Fruit fly (Drosophila melanogaster) whole organism, prepupa: Measurements from ENCODE around the gene CROT.

Source experiments
- Blimp-1 ChIP-seq: fragments of 200-800 bp; sonication (Bioruptor generic); optimal IDR thresholded peaks from 3 replicates; lab custom pipeline; 2017; ENCODE audit warnings: missing biosample characterization, missing genetic modification characterization, mild to moderate bottlenecking, moderate library complexity, missing genetic modification reagents
- CG10669 ChIP-seq: fragments of 200-800 bp; sonication (Bioruptor generic); optimal IDR thresholded peaks from 3 replicates; lab custom pipeline; 2018; ENCODE audit warnings: missing biosample characterization, mild to moderate bottlenecking, missing genetic modification characterization, moderate library complexity
- CG11762 ChIP-seq: fragments of 200-800 bp; sonication (Bioruptor generic); optimal IDR thresholded peaks from 3 replicates; lab custom pipeline; 2016; ENCODE audit warnings: missing biosample characterization, missing genetic modification characterization; ENCODE audit not compliant: insufficient read depth
- CG15336 ChIP-seq: fragments of 200-800 bp; sonication (Bioruptor generic); IDR thresholded peaks from 2 replicates; pipeline ENCODE4 v1.3.6; 2022; ENCODE audit warnings: missing biosample characterization, missing genetic modification characterization
- CG1621 ChIP-seq: fragments of 200-800 bp; sonication (Bioruptor generic); optimal IDR thresholded peaks from 3 replicates; lab custom pipeline; 2018; ENCODE audit warnings: missing biosample characterization, mild to moderate bottlenecking, missing genetic modification characterization
- CG16779 ChIP-seq: fragments of 200-800 bp; sonication (Bioruptor generic); optimal IDR thresholded peaks from 3 replicates; lab custom pipeline; 2017; ENCODE audit warnings: missing biosample characterization, mild to moderate bottlenecking, missing genetic modification characterization
- CG3032 ChIP-seq: fragments of 200-800 bp; optimal IDR thresholded peaks from 2 replicates; lab custom pipeline; 2019; ENCODE audit warnings: missing biosample characterization, mild to moderate bottlenecking, missing genetic modification characterization, moderate library complexity
- CG31627 ChIP-seq: fragments of 200-800 bp; sonication (Bioruptor generic); optimal IDR thresholded peaks from 3 replicates; lab custom pipeline; 2016; ENCODE audit warnings: missing biosample characterization, missing genetic modification characterization
- CG32006 ChIP-seq: fragments of 200-800 bp; sonication (Bioruptor generic); optimal IDR thresholded peaks from 3 replicates; lab custom pipeline; 2017; ENCODE audit warnings: missing biosample characterization, mild to moderate bottlenecking, missing genetic modification characterization
- CG34406 ChIP-seq: fragments of 200-800 bp; sonication (Bioruptor generic); optimal IDR thresholded peaks from 3 replicates; lab custom pipeline; 2016; ENCODE audit warnings: missing biosample characterization, missing genetic modification characterization
- CG3919 ChIP-seq: fragments of 200-800 bp; sonication (Bioruptor generic); optimal IDR thresholded peaks from 3 replicates; lab custom pipeline; 2016; ENCODE audit warnings: missing biosample characterization, missing genetic modification characterization
- CG4318 ChIP-seq: fragments of 200-800 bp; sonication (Bioruptor generic); optimal IDR thresholded peaks from 3 replicates; lab custom pipeline; 2017; ENCODE audit warnings: missing biosample characterization, mild to moderate bottlenecking, missing genetic modification characterization
- CG6163 ChIP-seq: fragments of 200-800 bp; sonication (Bioruptor generic); IDR thresholded peaks from 3 replicates; pipeline ENCODE4 v1.3.6; 2022; ENCODE audit warnings: missing biosample characterization, missing genetic modification characterization
- CG6276 ChIP-seq: fragments of 200-800 bp; sonication (Bioruptor generic); optimal IDR thresholded peaks from 2 replicates; lab custom pipeline; 2017; ENCODE audit warnings: missing biosample characterization, mild to moderate bottlenecking, missing genetic modification characterization
- CG6792 ChIP-seq: fragments of 200-800 bp; sonication (Bioruptor generic); optimal IDR thresholded peaks from 3 replicates; lab custom pipeline; 2016; ENCODE audit warnings: missing biosample characterization, missing genetic modification characterization
- CG6808 ChIP-seq: fragments of 200-800 bp; sonication (Bioruptor generic); optimal IDR thresholded peaks from 3 replicates; lab custom pipeline; 2017; ENCODE audit warnings: missing biosample characterization, missing genetic modification characterization, mild to moderate bottlenecking, moderate library complexity, missing genetic modification reagents
- CG7368 ChIP-seq: fragments of 200-800 bp; sonication (Bioruptor generic); optimal IDR thresholded peaks from 3 replicates; lab custom pipeline; 2016; ENCODE audit warnings: missing biosample characterization, missing genetic modification characterization
- CG8319 ChIP-seq: fragments of 200-800 bp; sonication (Bioruptor generic); optimal IDR thresholded peaks from 3 replicates; lab custom pipeline; 2016; ENCODE audit warnings: missing biosample characterization, missing genetic modification characterization
- CG8632 ChIP-seq: fragments of 200-800 bp; sonication (Bioruptor generic); optimal IDR thresholded peaks from 3 replicates; lab custom pipeline; 2016; ENCODE audit warnings: missing biosample characterization, missing genetic modification characterization
- CG9139 ChIP-seq: fragments of 200-800 bp; sonication (Bioruptor generic); optimal IDR thresholded peaks from 3 replicates; lab custom pipeline; 2017; ENCODE audit warnings: missing biosample characterization, mild to moderate bottlenecking, missing genetic modification characterization
- Eip75B ChIP-seq: fragments of 200-800 bp; sonication (Bioruptor generic); optimal IDR thresholded peaks from 3 replicates; lab custom pipeline; 2016; ENCODE audit warnings: missing biosample characterization, missing genetic modification characterization
- Eip78C ChIP-seq: fragments of 200-800 bp; sonication (Bioruptor generic); peaks from one replicate; lab custom pipeline; 2016; ENCODE audit warnings: missing biosample characterization, missing genetic modification characterization
- Ets96B ChIP-seq: fragments of 200-800 bp; optimal IDR thresholded peaks from 2 replicates; lab custom pipeline; 2019; ENCODE audit warnings: missing biosample characterization, mild to moderate bottlenecking, missing genetic modification characterization, moderate library complexity
- Gug ChIP-seq: fragments of 200-800 bp; sonication (Bioruptor generic); IDR thresholded peaks from 2 replicates; pipeline ENCODE4 v1.3.6; 2022; ENCODE audit warnings: missing biosample characterization, missing genetic modification characterization
- Hr39 ChIP-seq: fragments of 200-800 bp; sonication (Bioruptor generic); optimal IDR thresholded peaks from 2 replicates; lab custom pipeline; 2016; ENCODE audit warnings: missing biosample characterization, missing genetic modification characterization
- Hr4 ChIP-seq: fragments of 200-800 bp; sonication (Bioruptor generic); optimal IDR thresholded peaks from 3 replicates; lab custom pipeline; 2016; ENCODE audit warnings: missing biosample characterization, missing genetic modification characterization
- Lpt ChIP-seq: fragments of 200-800 bp; sonication (Bioruptor generic); optimal IDR thresholded peaks from 3 replicates; lab custom pipeline; 2016; ENCODE audit warnings: missing biosample characterization, missing genetic modification characterization
- Met ChIP-seq: fragments of 200-800 bp; sonication (Bioruptor generic); optimal IDR thresholded peaks from 3 replicates; lab custom pipeline; 2016; ENCODE audit warnings: missing biosample characterization, missing genetic modification characterization
- OdsH ChIP-seq: fragments of 200-800 bp; sonication (Bioruptor generic); optimal IDR thresholded peaks from 3 replicates; lab custom pipeline; 2016; ENCODE audit warnings: missing biosample characterization, missing genetic modification characterization
- Smox ChIP-seq: fragments of 200-800 bp; sonication (Bioruptor generic); optimal IDR thresholded peaks from 3 replicates; lab custom pipeline; 2016; ENCODE audit warnings: missing biosample characterization, missing genetic modification characterization
- Sox102F ChIP-seq: fragments of 200-800 bp; sonication (Bioruptor generic); optimal IDR thresholded peaks from 2 replicates; lab custom pipeline; 2016; ENCODE audit warnings: missing biosample characterization, mild to moderate bottlenecking, missing genetic modification characterization
- Sox14 ChIP-seq: fragments of 200-800 bp; sonication (Bioruptor generic); optimal IDR thresholded peaks from 3 replicates; lab custom pipeline; 2016; ENCODE audit warnings: missing biosample characterization, missing genetic modification characterization
- achi ChIP-seq: fragments of 200-800 bp; sonication (Bioruptor generic); optimal IDR thresholded peaks from 3 replicates; lab custom pipeline; 2016; ENCODE audit warnings: missing biosample characterization, missing genetic modification characterization
- acj6 ChIP-seq: fragments of 200-800 bp; sonication (Bioruptor generic); optimal IDR thresholded peaks from 3 replicates; lab custom pipeline; 2016; ENCODE audit warnings: missing biosample characterization, missing genetic modification characterization
- cyc ChIP-seq: fragments of 200-800 bp; sonication (Bioruptor generic); optimal IDR thresholded peaks from 3 replicates; lab custom pipeline; 2016; ENCODE audit warnings: missing biosample characterization, missing genetic modification characterization
- dac ChIP-seq: fragments of 200-800 bp; sonication (Bioruptor generic); optimal IDR thresholded peaks from 2 replicates; lab custom pipeline; 2017; ENCODE audit warnings: missing biosample characterization, mild to moderate bottlenecking, missing genetic modification characterization
- esn ChIP-seq: fragments of 200-800 bp; sonication (Bioruptor generic); optimal IDR thresholded peaks from 2 replicates; lab custom pipeline; 2016; ENCODE audit warnings: missing biosample characterization, mild to moderate bottlenecking, missing genetic modification characterization, moderate library complexity
- fd59A ChIP-seq: fragments of 200-800 bp; sonication (Bioruptor generic); optimal IDR thresholded peaks from 2 replicates; lab custom pipeline; 2017; ENCODE audit warnings: missing biosample characterization, mild to moderate bottlenecking, missing genetic modification characterization, missing genetic modification reagents
- fd85E ChIP-seq: fragments of 200-800 bp; sonication (Bioruptor generic); optimal IDR thresholded peaks from 3 replicates; lab custom pipeline; 2016; ENCODE audit warnings: missing biosample characterization, missing genetic modification characterization
- lz ChIP-seq: fragments of 200-800 bp; sonication (Bioruptor generic); optimal IDR thresholded peaks from 3 replicates; lab custom pipeline; 2016; ENCODE audit warnings: missing biosample characterization, missing genetic modification characterization
- net ChIP-seq: fragments of 200-800 bp; sonication (Bioruptor generic); optimal IDR thresholded peaks from 3 replicates; lab custom pipeline; 2016; ENCODE audit warnings: missing biosample characterization, missing genetic modification characterization
- pdm3 ChIP-seq: fragments of 200-800 bp; sonication (Bioruptor generic); optimal IDR thresholded peaks from 3 replicates; lab custom pipeline; 2016; ENCODE audit warnings: missing biosample characterization, missing genetic modification characterization
- salr ChIP-seq, 2 experiments: fragments of 200-800 bp; sonication (Bioruptor generic); optimal IDR thresholded peaks; 3 replicates each; lab custom pipeline; 2016 to 2018; ENCODE audit warnings: missing biosample characterization in 2 of 2, missing genetic modification characterization in 2 of 2, mild to moderate bottlenecking in 1 of 2
- spab ChIP-seq: fragments of 200-800 bp; sonication (Bioruptor generic); optimal IDR thresholded peaks from 2 replicates; lab custom pipeline; 2017; ENCODE audit warnings: missing biosample characterization, mild to moderate bottlenecking, missing genetic modification characterization, missing genetic modification reagents
- ss ChIP-seq, 2 experiments: fragments of 200-800 bp; sonication (Bioruptor generic); optimal IDR thresholded peaks; 2 replicates in 1 of 2; 3 replicates in 1 of 2; lab custom pipeline; 2017 to 2018; ENCODE audit warnings: mild to moderate bottlenecking in 2 of 2, missing biosample characterization in 2 of 2, missing genetic modification characterization in 2 of 2, moderate library complexity in 1 of 2
- svp ChIP-seq: fragments of 200-800 bp; sonication (Bioruptor generic); peaks from one replicate; lab custom pipeline; 2016; ENCODE audit warnings: missing biosample characterization, missing genetic modification characterization
- topi ChIP-seq: fragments of 200-800 bp; sonication (Bioruptor generic); optimal IDR thresholded peaks from 3 replicates; lab custom pipeline; 2016; ENCODE audit warnings: missing biosample characterization, missing genetic modification characterization

Gene CROT

DNA sequence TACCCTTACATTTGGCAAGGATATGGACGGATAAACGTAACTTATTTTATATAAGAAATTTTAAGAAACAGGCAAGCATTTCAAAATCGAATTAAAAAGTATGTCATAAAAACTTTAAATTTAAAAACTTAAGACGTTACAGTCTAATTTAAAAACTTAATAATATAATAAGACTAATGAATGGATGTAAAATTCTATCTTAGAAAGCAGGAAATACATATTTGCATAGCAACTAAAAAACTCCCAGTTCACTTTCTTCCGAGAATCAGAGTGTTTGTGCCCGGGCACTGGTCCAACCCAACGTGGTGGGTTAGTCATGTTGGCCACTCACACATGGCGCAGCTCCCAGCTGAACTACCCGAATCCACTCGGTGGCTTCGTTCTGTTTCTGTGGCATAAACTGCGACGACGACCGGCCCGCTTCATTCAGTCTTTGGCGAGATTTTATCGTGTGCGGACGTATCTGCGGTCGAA lies 21.0 kb downstream of the CROT start, which contains the start of gene CG12880:
CG12880 (plus strand) TSS at position 424 of the 474 bp plus-strand sequence.
- TF ChIP-seq Smox (peak; percentile 28), acj6 (GFP tag; lab: Kevin White, UChicago) (peak; percentile 40), svp (GFP tag; lab: Kevin White, UChicago) (peak; percentile 72), ss (GFP tag; optimal IDR thresholded peaks at IDR 0.05; lab: Kevin White, UChicago) (peak in 1 of 2 experiments; percentile 48), salr (GFP tag; optimal IDR thresholded peaks at IDR 0.05; lab: Kevin White, UChicago) (peak in 1 of 2 experiments; percentile 73), net (GFP tag; lab: Kevin White, UChicago) (no peak), CG6276 (GFP tag; lab: Kevin White, UChicago) (peak; percentile 40), achi (GFP tag; lab: Kevin White, UChicago) (peak; percentile 15), spab (peak; percentile 39), CG3032 (tag; lab: Kevin White, UChicago) (peak; percentile 26), Lpt (no peak), CG7368 (GFP tag; lab: Kevin White, UChicago) (no peak), topi (peak; percentile 49), CG6808 (peak; percentile 61), CG8319 (GFP tag; lab: Kevin White, UChicago) (no peak), esn (GFP tag; lab: Kevin White, UChicago) (peak; percentile 67), CG15336 (GFP tag; lab: Robert Waterston, UW) (no peak), Met (GFP tag; lab: Kevin White, UChicago) (peak; percentile 51), pdm3 (peak; percentile 51), CG6163 (GFP tag; lab: Robert Waterston, UW) (0 out of 3 replicates have a peak, but pooled peaks have one; percentile 10), cyc (GFP tag; lab: Kevin White, UChicago) (peak; percentile 10), CG10669 (GFP tag; lab: Kevin White, UChicago) (no peak), CG6792 (GFP tag; lab: Kevin White, UChicago) (peak; percentile 28), CG11762 (GFP tag; lab: Kevin White, UChicago) (no peak), Hr4 (GFP tag; lab: Kevin White, UChicago) (peak; percentile 22), Blimp-1 (no peak), Ets96B (peak; percentile 23), Sox102F (GFP tag; lab: Kevin White, UChicago) (peak; percentile 5), Hr39 (GFP tag; lab: Kevin White, UChicago) (peak; percentile 30), CG34406 (GFP tag; lab: Kevin White, UChicago) (peak; percentile 3), Sox14 (GFP tag; lab: Kevin White, UChicago) (peak; percentile 26), CG8632 (GFP tag; lab: Kevin White, UChicago) (no peak), lz (peak; percentile 21), CG1621 (tag; lab: Kevin White, UChicago) (no peak), CG16779 (peak; percentile 13), CG32006 (GFP tag; lab: Kevin White, UChicago) (peak; percentile 69), CG4318 (no peak), Eip75B (GFP tag; lab: Kevin White, UChicago) (peak; percentile 42), Eip78C (peak; percentile 85), CG3919 (GFP tag; lab: Kevin White, UChicago) (peak; percentile 41), fd59A (peak; percentile 30), OdsH (GFP tag; lab: Kevin White, UChicago) (peak; percentile 35), Gug (GFP tag; lab: Robert Waterston, UW) (0 out of 2 replicates have a peak, but pooled peaks have one; percentile 13), dac (GFP tag; lab: Kevin White, UChicago) (no peak), CG9139 (GFP tag; lab: Kevin White, UChicago) (no peak), fd85E (GFP tag; lab: Kevin White, UChicago) (no peak), CG31627 (GFP tag; lab: Kevin White, UChicago) (peak; percentile 17)
